Worm (Caenorhabditis elegans) whole organism, L1 larva: Measurements from ENCODE around the gene ndub-8.

ENCODE experiments used
- C16A3.4 ChIP-seq: fragments of 150-350 bp; optimal IDR thresholded peaks from 2 replicates; lab custom pipeline; 2014; ENCODE audit warnings: missing biosample characterization, missing genetic modification characterization
- C34B4.2 ChIP-seq: sonication (generic microtip); optimal IDR thresholded peaks from 2 replicates; lab custom pipeline; 2017; ENCODE audit warnings: mild to moderate bottlenecking, missing genetic modification characterization, missing compliant biosample characterization
- F16B12.6 ChIP-seq: fragments of 150-350 bp; optimal IDR thresholded peaks from 2 replicates; lab custom pipeline; 2014; ENCODE audit warnings: missing biosample characterization, missing genetic modification characterization
- aly-2 ChIP-seq: fragments of 150-350 bp; optimal IDR thresholded peaks from 2 replicates; lab custom pipeline; 2014; ENCODE audit warnings: missing biosample characterization, missing genetic modification characterization
- ceh-63 ChIP-seq: fragments of 200-800 bp; sonication (Bioruptor generic); optimal IDR thresholded peaks from 2 replicates; lab custom pipeline; 2018; ENCODE audit warnings: mild to moderate bottlenecking, missing genetic modification characterization, missing compliant biosample characterization
- ceh-8 ChIP-seq: fragments of 200-800 bp; sonication (Bioruptor generic); optimal IDR thresholded peaks from 2 replicates; lab custom pipeline; 2018; ENCODE audit warnings: mild to moderate bottlenecking, missing genetic modification characterization, moderate library complexity, missing compliant biosample characterization
- ceh-82 ChIP-seq, 3 experiments: fragments of 150-350 bp in 1 of 3; sonication (generic microtip) in 2 of 3; optimal IDR thresholded peaks; 2 replicates each; lab custom pipeline; 2014 to 2017; ENCODE audit warnings: missing biosample characterization in 3 of 3, missing genetic modification characterization in 3 of 3
- dsc-1 ChIP-seq: sonication (generic microtip); optimal IDR thresholded peaks from 2 replicates; lab custom pipeline; 2016; ENCODE audit warnings: mild to moderate bottlenecking, missing genetic modification characterization, missing compliant biosample characterization
- efl-1 ChIP-seq, 4 experiments: fragments of 150-350 bp; optimal IDR thresholded peaks in 3 of 4; peaks in 1 of 4; 1 replicate in 1 of 4; 2 replicates in 3 of 4; lab custom pipeline; 2014; ENCODE audit warnings: missing biosample characterization in 2 of 4, missing genetic modification characterization in 2 of 4, missing genetic modification reagents in 2 of 4
- egl-13 ChIP-seq: sonication (generic microtip); optimal IDR thresholded peaks from 2 replicates; lab custom pipeline; 2016; ENCODE audit warnings: missing genotype, missing genetic modification reagents, missing genetic modification characterization, missing compliant biosample characterization
- elt-2 ChIP-seq: sonication (generic microtip); optimal IDR thresholded peaks from 2 replicates; lab custom pipeline; 2016; ENCODE audit warnings: missing genetic modification characterization, mild to moderate bottlenecking, inconsistent platforms, missing compliant biosample characterization, missing genetic modification reagents
- ets-5 ChIP-seq: fragments of 200-800 bp; sonication (Bioruptor generic); IDR thresholded peaks from 2 replicates; pipeline ENCODE4 v1.3.6; 2022; ENCODE audit warnings: missing genetic modification characterization, missing compliant biosample characterization
- fkh-4 ChIP-seq: sonication (generic microtip); optimal IDR thresholded peaks from 2 replicates; lab custom pipeline; 2016; ENCODE audit warnings: missing compliant biosample characterization, missing genetic modification characterization, borderline replicate concordance
- hlh-17 ChIP-seq: fragments of 200-800 bp; sonication (Bioruptor generic); optimal IDR thresholded peaks from 2 replicates; lab custom pipeline; 2018; ENCODE audit warnings: missing genetic modification characterization, mild to moderate bottlenecking, missing compliant biosample characterization, moderate library complexity, borderline replicate concordance
- irx-1 ChIP-seq: sonication (generic microtip); optimal IDR thresholded peaks from 2 replicates; lab custom pipeline; 2016; ENCODE audit warnings: missing genetic modification characterization, missing compliant biosample characterization
- lin-13 ChIP-seq: fragments of 150-350 bp; optimal IDR thresholded peaks from 2 replicates; lab custom pipeline; 2014; ENCODE audit warnings: missing biosample characterization, missing genetic modification reagents, missing genetic modification characterization
- lin-39 ChIP-seq: fragments of 150-350 bp; optimal IDR thresholded peaks from 2 replicates; lab custom pipeline; 2014; ENCODE audit warnings: missing biosample characterization, missing genetic modification reagents, missing genetic modification characterization
- lir-3 ChIP-seq: sonication (generic microtip); optimal IDR thresholded peaks from 2 replicates; lab custom pipeline; 2016; ENCODE audit warnings: mild to moderate bottlenecking, missing genetic modification characterization, moderate library complexity, missing compliant biosample characterization; ENCODE audit not compliant: poor library complexity
- lsy-2 ChIP-seq, 2 experiments: fragments of 150-350 bp; optimal IDR thresholded peaks; 2 replicates each; lab custom pipeline; 2014; ENCODE audit warnings: missing biosample characterization in 2 of 2, missing genetic modification characterization in 2 of 2
- mdl-1 ChIP-seq, 2 experiments: fragments of 150-350 bp; optimal IDR thresholded peaks; 2 replicates each; lab custom pipeline; 2014 to 2017; ENCODE audit warnings: missing biosample characterization in 2 of 2, missing genetic modification characterization in 2 of 2, inconsistent platforms in 1 of 2
- nhr-19 ChIP-seq: fragments of 200-800 bp; sonication (Bioruptor generic); conservative IDR thresholded peaks from 2 replicates; pipeline ENCODE4 v1.3.6; 2022; ENCODE audit warnings: missing genetic modification characterization, missing compliant biosample characterization
- nhr-47 ChIP-seq: sonication (generic microtip); optimal IDR thresholded peaks from 2 replicates; lab custom pipeline; 2016; ENCODE audit warnings: mild to moderate bottlenecking, missing genetic modification characterization, moderate library complexity, missing compliant biosample characterization
- nhr-76 ChIP-seq: sonication (generic microtip); optimal IDR thresholded peaks from 2 replicates; lab custom pipeline; 2017; ENCODE audit warnings: missing biosample characterization, missing genetic modification characterization
- nhr-90 ChIP-seq: sonication (generic microtip); optimal IDR thresholded peaks from 2 replicates; lab custom pipeline; 2016; ENCODE audit warnings: mild to moderate bottlenecking, missing genetic modification characterization, missing compliant biosample characterization; ENCODE audit not compliant: poor library complexity
- rnt-1 ChIP-seq: sonication (generic microtip); optimal IDR thresholded peaks from 2 replicates; lab custom pipeline; 2016; ENCODE audit warnings: mild to moderate bottlenecking, missing genetic modification characterization, moderate library complexity, missing compliant biosample characterization
- skn-1 ChIP-seq: fragments of 150-350 bp; optimal IDR thresholded peaks from 2 replicates; lab custom pipeline; 2014; ENCODE audit warnings: missing biosample characterization, missing genetic modification characterization
- sox-4 ChIP-seq: sonication (generic microtip); optimal IDR thresholded peaks from 2 replicates; lab custom pipeline; 2016; ENCODE audit warnings: missing genetic modification characterization, missing compliant biosample characterization
- sptf-1 ChIP-seq: fragments of 150-350 bp; optimal IDR thresholded peaks from 2 replicates; lab custom pipeline; 2014; ENCODE audit warnings: missing biosample characterization, missing genetic modification characterization
- tbx-2 ChIP-seq: sonication (generic microtip); optimal IDR thresholded peaks from 2 replicates; lab custom pipeline; 2016; ENCODE audit warnings: missing genetic modification characterization, missing compliant biosample characterization
- tlp-1 ChIP-seq: fragments of 150-350 bp; optimal IDR thresholded peaks from 2 replicates; lab custom pipeline; 2014; ENCODE audit warnings: missing biosample characterization, missing genetic modification characterization
- unc-130 ChIP-seq: fragments of 150-350 bp; optimal IDR thresholded peaks from 2 replicates; lab custom pipeline; 2017; ENCODE audit warnings: missing biosample characterization, missing genetic modification characterization, inconsistent platforms
- unc-30 ChIP-seq: sonication (generic microtip); optimal IDR thresholded peaks from 2 replicates; lab custom pipeline; 2017; ENCODE audit warnings: missing biosample characterization, missing genetic modification characterization
- unc-86 ChIP-seq: sonication (generic microtip); optimal IDR thresholded peaks from 2 replicates; lab custom pipeline; 2016; ENCODE audit warnings: missing genetic modification characterization, missing compliant biosample characterization
- unc-98 ChIP-seq: fragments of 200-800 bp; sonication (Bioruptor generic); IDR thresholded peaks from 2 replicates; pipeline ENCODE4 v1.3.6; 2022; ENCODE audit warnings: missing genetic modification characterization, missing compliant biosample characterization
- vab-15 ChIP-seq: sonication (generic microtip); optimal IDR thresholded peaks from 2 replicates; lab custom pipeline; 2017; ENCODE audit warnings: missing genotype, mild to moderate bottlenecking, missing genetic modification characterization, missing compliant biosample characterization
- xbp-1 ChIP-seq: sonication (generic microtip); optimal IDR thresholded peaks from 2 replicates; lab custom pipeline; 2016; ENCODE audit warnings: missing genetic modification characterization, missing compliant biosample characterization
- zag-1 ChIP-seq: fragments of 150-350 bp; optimal IDR thresholded peaks from 2 replicates; lab custom pipeline; 2014; ENCODE audit warnings: missing biosample characterization, missing genetic modification characterization

ndub-8 gene

ce11 chrII:13862453-13862852 is 10.2 kb upstream of the ndub-8 start:
- TF ChIP-seq elt-2 (tag; lab: Kevin White, UChicago) (peak; percentile 28), egl-13 (no peak)

DNA sequence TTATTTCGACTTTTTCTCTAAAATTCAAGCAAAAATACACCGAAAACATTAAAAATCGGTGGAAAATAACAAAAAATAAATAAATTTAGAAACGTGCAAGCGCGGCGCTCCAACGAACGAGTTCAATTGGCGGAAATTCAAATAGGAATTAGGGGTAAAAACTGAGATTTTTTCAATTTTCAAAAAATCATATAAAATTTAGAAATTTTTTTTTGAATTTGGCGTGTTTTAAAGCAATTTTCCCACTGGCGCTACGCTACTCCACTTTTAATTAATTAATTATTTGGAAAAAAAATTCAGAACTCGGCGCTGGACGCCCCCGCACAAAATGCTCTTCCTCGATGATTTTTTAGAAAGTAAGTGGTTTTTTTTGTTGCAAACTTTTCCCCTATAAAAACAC is 3.1 kb downstream of the ndub-8 start, which contains the start of gene ing-3:
ing-3 (plus strand) TSS at position 301 of the 400 bp plus-strand sequence.
- no peak for TF ChIP-seq zag-1 (tag; lab: Kevin White, UChicago)
- TF ChIP-seq F16B12.6 (tag; lab: Kevin White, UChicago) = no peak
- no peak for TF ChIP-seq dsc-1 (tag; lab: Kevin White, UChicago)
- no peak for TF ChIP-seq rnt-1 (tag; lab: Kevin White, UChicago)
- no peak for TF ChIP-seq unc-30 (tag; lab: Kevin White, UChicago)
- no peak for TF ChIP-seq ceh-82 (tag; optimal IDR thresholded peaks at IDR 0.05; lab: Kevin White, UChicago)
- no peak for TF ChIP-seq ceh-63
- no peak for TF ChIP-seq lin-13 (GFP tag; lab: Kevin White, UChicago)
- no peak for TF ChIP-seq vab-15 (tag; lab: Kevin White, UChicago)
- no peak for TF ChIP-seq unc-98 (GFP tag; lab: Robert Waterston, UW)
- no peak for TF ChIP-seq sptf-1 (tag; lab: Kevin White, UChicago)

DNA sequence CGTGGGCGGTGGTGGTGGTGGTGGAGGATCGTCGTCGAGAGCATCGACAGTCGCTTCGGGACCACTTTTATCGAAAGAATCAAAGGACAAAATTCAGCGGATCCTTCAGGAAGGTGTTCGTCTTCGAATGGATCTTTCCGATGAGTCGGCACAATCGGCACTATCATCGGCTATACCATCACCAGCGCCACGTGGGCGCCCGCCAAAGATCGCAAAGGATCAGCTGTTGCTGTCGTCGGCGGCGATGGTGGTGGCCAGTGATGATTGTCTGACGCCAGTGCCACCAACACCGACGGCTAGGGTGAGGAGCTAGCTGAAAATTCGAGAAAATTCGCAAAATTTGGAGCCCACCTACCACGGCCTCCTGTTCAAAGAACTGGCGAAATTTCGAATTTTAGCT is 5.3 kb downstream of the ndub-8 start:
- TF ChIP-seq C16A3.4 (tag; lab: Kevin White, UChicago) (no peak), elt-2 (tag; lab: Kevin White, UChicago) (no peak), nhr-19 (no peak), hlh-17 (GFP tag; lab: Kevin White, UChicago) (no peak), efl-1 (optimal IDR thresholded peaks at IDR 0.05; lab: Kevin White, UChicago) (no peak), efl-1 (GFP tag; optimal IDR thresholded peaks at IDR 0.05 in 1 of 2; lab: Kevin White, UChicago) (peak in 1 of 2 experiments; percentile 33)
- TF ChIP-seq, all 84 proteins: peak for 1

DNA sequence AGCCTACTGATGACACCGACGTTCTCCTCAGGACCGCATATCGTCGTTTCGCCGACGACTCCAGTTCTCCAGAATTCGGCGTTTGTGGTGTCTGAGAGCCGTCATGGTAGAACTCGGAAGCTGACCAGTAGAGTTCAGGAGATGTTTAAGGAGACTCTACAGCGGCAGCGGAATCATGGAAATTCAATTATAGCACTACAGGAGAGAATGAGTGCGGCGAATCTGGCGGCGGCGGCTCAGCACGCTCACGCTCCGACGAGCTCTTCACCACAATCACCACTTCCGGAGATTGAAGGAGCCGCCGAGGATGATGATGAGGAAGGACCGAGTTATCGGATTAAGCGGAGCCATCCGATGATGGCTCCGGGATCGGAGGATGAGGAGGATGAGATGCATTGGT is 6.9 kb downstream of the ndub-8 start:
- TF ChIP-seq nhr-19 = no peak
- TF ChIP-seq lsy-2 (tag; optimal IDR thresholded peaks at IDR 0.05; lab: Kevin White, UChicago) = no peak
- no peak for TF ChIP-seq nhr-47
- no peak for TF ChIP-seq irx-1 (tag; lab: Kevin White, UChicago)
- no peak for TF ChIP-seq hlh-17 (GFP tag; lab: Kevin White, UChicago)
- TF ChIP-seq skn-1 = no peak
- TF ChIP-seq, all 84 proteins: peak for 0

ce11 chrII:13882405-13882804 is 9.7 kb downstream of the ndub-8 start, which contains the start of gene hda-10:
hda-10 (plus strand) TSS chrII:13882705.
- TF ChIP-seq vab-15 (tag; lab: Kevin White, UChicago) (no peak), unc-30 (tag; lab: Kevin White, UChicago) (no peak), unc-130 (no peak), tbx-2 (tag; lab: Kevin White, UChicago) (no peak), C34B4.2 (no peak), lin-39 (tag; lab: Kevin White, UChicago) (no peak), lir-3 (no peak)

DNA sequence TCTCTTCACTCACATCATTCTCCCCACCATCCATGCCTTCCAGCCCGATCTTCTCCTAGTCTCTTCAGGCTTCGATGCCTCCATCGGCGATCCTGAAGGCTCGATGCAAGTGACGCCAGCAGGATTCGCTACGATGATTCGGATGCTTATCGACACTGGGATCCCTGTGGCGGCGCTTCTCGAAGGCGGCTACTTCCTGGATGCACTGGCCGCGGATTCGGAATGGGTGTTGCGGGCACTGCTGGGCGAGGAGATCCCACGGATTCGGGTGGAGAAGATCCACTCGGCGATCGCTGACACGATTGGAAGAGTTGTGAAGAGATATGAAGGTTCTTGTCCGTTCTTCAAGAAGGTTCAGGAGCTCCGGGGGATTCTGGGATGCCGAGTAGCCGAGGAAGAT is 13.8 kb downstream of the ndub-8 start:
- TF ChIP-seq fkh-4 (tag; lab: Kevin White, UChicago) = no peak
- no peak for TF ChIP-seq nhr-76 (tag; lab: Kevin White, UChicago)
- no peak for TF ChIP-seq xbp-1 (tag; lab: Kevin White, UChicago)
- TF ChIP-seq sox-4 (tag; lab: Kevin White, UChicago) = no peak
- TF ChIP-seq nhr-90 (tag; lab: Kevin White, UChicago) = no peak
- TF ChIP-seq lin-39 (tag; lab: Kevin White, UChicago) = no peak
- no peak for TF ChIP-seq unc-130
- no peak for TF ChIP-seq aly-2 (tag; lab: Kevin White, UChicago)
- TF ChIP-seq ets-5 (GFP tag; lab: Robert Waterston, UW) = no peak
- TF ChIP-seq mdl-1 (tag; optimal IDR thresholded peaks at IDR 0.05; lab: Kevin White, UChicago) = no peak
- no peak for TF ChIP-seq ceh-8 (GFP tag; lab: Kevin White, UChicago)
- no peak for TF ChIP-seq tlp-1 (tag; lab: Kevin White, UChicago)
- no peak for TF ChIP-seq unc-86 (tag; lab: Kevin White, UChicago)
- no peak for TF ChIP-seq unc-30 (tag; lab: Kevin White, UChicago)
- TF ChIP-seq, all 84 proteins: peak for 0
